Worm (Caenorhabditis elegans) whole organism, L4 larva: ENCODE measurements around the gene smc-4.

Source experiments
- F44E2.7 ChIP-seq: fragments of 200-800 bp; sonication (Bioruptor generic); IDR thresholded peaks from 2 replicates; pipeline ENCODE4 v2.1.2; 2022; ENCODE audit warnings: missing genetic modification characterization, missing compliant biosample characterization
- T20F7.1 ChIP-seq: fragments of 200-800 bp; sonication (Bioruptor generic); optimal IDR thresholded peaks from 2 replicates; lab custom pipeline; 2018; ENCODE audit warnings: mild to moderate bottlenecking, missing genetic modification characterization, missing compliant biosample characterization
- aha-1 ChIP-seq: fragments of 150-350 bp; peaks from one replicate; lab custom pipeline; 2014; ENCODE audit warnings: missing biosample characterization, missing genetic modification characterization
- dpl-1 ChIP-seq: fragments of 150-350 bp; optimal IDR thresholded peaks from 2 replicates; lab custom pipeline; 2014; ENCODE audit warnings: missing biosample characterization, missing genetic modification reagents, missing genetic modification characterization
- fkh-10 ChIP-seq: fragments of 150-350 bp; optimal IDR thresholded peaks from 2 replicates; lab custom pipeline; 2014; ENCODE audit warnings: missing biosample characterization, missing genetic modification reagents, missing genetic modification characterization
- hlh-30 ChIP-seq: sonication (generic microtip); optimal IDR thresholded peaks from 2 replicates; lab custom pipeline; 2017; ENCODE audit warnings: antibody characterized with exemption, mild to moderate bottlenecking, missing genetic modification characterization, missing compliant biosample characterization; ENCODE audit not compliant: insufficient read depth
- lin-39 ChIP-seq: fragments of 150-350 bp; optimal IDR thresholded peaks from 2 replicates; lab custom pipeline; 2014; ENCODE audit warnings: missing biosample characterization, missing genetic modification reagents, missing genetic modification characterization
- lir-3 ChIP-seq: sonication (generic microtip); optimal IDR thresholded peaks from 2 replicates; lab custom pipeline; 2016; ENCODE audit warnings: mild to moderate bottlenecking, missing genetic modification characterization, missing compliant biosample characterization
- nhr-102 ChIP-seq: sonication (generic microtip); optimal IDR thresholded peaks from 2 replicates; lab custom pipeline; 2016; ENCODE audit warnings: mild to moderate bottlenecking, missing genetic modification characterization, moderate library complexity, missing compliant biosample characterization
- nhr-237 ChIP-seq: sonication (generic microtip); optimal IDR thresholded peaks from 2 replicates; lab custom pipeline; 2017; ENCODE audit warnings: missing biosample characterization, missing genetic modification characterization
- nhr-76 ChIP-seq: fragments of 150-350 bp; optimal IDR thresholded peaks from 2 replicates; lab custom pipeline; 2014; ENCODE audit warnings: missing biosample characterization, missing genetic modification characterization
- pqm-1 ChIP-seq: sonication (generic microtip); optimal IDR thresholded peaks from 2 replicates; lab custom pipeline; 2017; ENCODE audit warnings: missing biosample characterization, missing genetic modification characterization
- zfp-3 ChIP-seq: fragments of 200-800 bp; sonication (Bioruptor generic); conservative IDR thresholded peaks from 2 replicates; pipeline ENCODE4 v1.3.6; 2022; ENCODE audit warnings: missing genetic modification reagents, missing genetic modification characterization, missing compliant biosample characterization
- ztf-11 ChIP-seq: fragments of 150-350 bp; optimal IDR thresholded peaks from 2 replicates; lab custom pipeline; 2014; ENCODE audit warnings: missing biosample characterization, missing genetic modification characterization

DNA sequence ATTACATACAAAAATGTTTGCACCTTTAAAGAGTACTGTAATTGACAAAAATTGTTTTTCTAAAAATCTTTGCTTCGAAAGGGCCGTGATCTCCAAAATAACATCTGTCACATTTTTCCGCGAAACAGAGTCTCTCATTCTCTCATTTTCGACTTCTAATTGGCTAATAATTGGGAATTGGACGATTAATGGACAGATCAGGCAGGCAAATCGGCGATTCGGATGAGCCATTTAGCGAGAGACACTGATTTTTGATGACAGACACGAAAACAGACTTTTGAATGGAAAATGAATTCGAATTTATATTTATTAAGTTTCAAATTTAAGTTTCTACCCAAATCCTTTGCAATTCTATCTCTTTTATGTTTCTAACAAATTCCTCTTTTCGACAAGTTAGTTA, 16.5 kb downstream of the smc-4 start:
- no peak for TF ChIP-seq lir-3 (tag; lab: Kevin White, UChicago)
- no peak for TF ChIP-seq dpl-1 (GFP tag; lab: Kevin White, UChicago)
- no peak for TF ChIP-seq fkh-10 (GFP tag; lab: Kevin White, UChicago)
- no peak for TF ChIP-seq nhr-102 (tag; lab: Kevin White, UChicago)
- no peak for TF ChIP-seq ztf-11 (tag; lab: Kevin White, UChicago)
- no peak for TF ChIP-seq lin-39 (tag; lab: Kevin White, UChicago)
- no peak for TF ChIP-seq aha-1 (tag; lab: Kevin White, UChicago)
- no peak for TF ChIP-seq nhr-237 (tag; lab: Kevin White, UChicago)
- TF ChIP-seq pqm-1 (tag; lab: Kevin White, UChicago): no peak
- no peak for TF ChIP-seq hlh-30
- no peak for TF ChIP-seq F44E2.7 (GFP tag; lab: Robert Waterston, UW)
- no peak for TF ChIP-seq nhr-76
- no peak for TF ChIP-seq zfp-3
- TF ChIP-seq T20F7.1 (GFP tag; lab: Kevin White, UChicago): no peak
